Worm (Caenorhabditis elegans): ENCODE measurements around the gene T07F8.4.

- TF ChIP-seq nhr-11 (tag; optimal IDR thresholded peaks at IDR 0.05) (no peak), unc-39 (tag; optimal IDR thresholded peaks at IDR 0.05) (no peak), nhr-25 (tag; optimal IDR thresholded peaks at IDR 0.05) (no peak), elt-1 (tag; optimal IDR thresholded peaks at IDR 0.05) (no peak), nhr-12 (tag; optimal IDR thresholded peaks at IDR 0.05) (no peak), ZK546.5 (tag; optimal IDR thresholded peaks at IDR 0.05) (no peak), unc-62 (GFP tag; optimal IDR thresholded peaks at IDR 0.05) (no peak), sem-4 (tag; optimal IDR thresholded peaks at IDR 0.05) (no peak)
Measured at ce11 chrII:7146240-7146639, 14.4 kb upstream of the T07F8.4 start.
